Worm (Caenorhabditis elegans) whole organism, late embryonic: ENCODE results near the gene lmtr-2.

Source experiments
- K02D7.2 ChIP-seq: sonication (generic microtip); optimal IDR thresholded peaks from 2 replicates; lab custom pipeline; 2017; ENCODE audit warnings: mild to moderate bottlenecking, missing genetic modification characterization, missing compliant biosample characterization
- ceh-18 ChIP-seq: sonication (generic microtip); optimal IDR thresholded peaks from 2 replicates; lab custom pipeline; 2016; ENCODE audit warnings: missing genetic modification characterization, missing compliant biosample characterization
- ceh-22 ChIP-seq: sonication (generic microtip); optimal IDR thresholded peaks from 2 replicates; lab custom pipeline; 2017; ENCODE audit warnings: missing biosample characterization, missing genetic modification characterization
- ceh-45 ChIP-seq: fragments of 200-800 bp; sonication (Bioruptor generic); IDR thresholded peaks from 2 replicates; pipeline ENCODE4 v1.3.6; 2022; ENCODE audit warnings: missing genetic modification reagents, missing genetic modification characterization, missing compliant biosample characterization
- ceh-9 ChIP-seq: sonication (generic microtip); optimal IDR thresholded peaks from 2 replicates; lab custom pipeline; 2016; ENCODE audit warnings: mild to moderate bottlenecking, missing genetic modification characterization, inconsistent platforms, missing compliant biosample characterization
- che-1 ChIP-seq: sonication (generic microtip); optimal IDR thresholded peaks from 2 replicates; lab custom pipeline; 2016; ENCODE audit warnings: mild to moderate bottlenecking, missing genetic modification characterization, missing compliant biosample characterization
- dmd-4 ChIP-seq: sonication (generic microtip); optimal IDR thresholded peaks from 2 replicates; lab custom pipeline; 2016; ENCODE audit warnings: borderline replicate concordance, missing genetic modification characterization, missing compliant biosample characterization
- dve-1 ChIP-seq: sonication (generic microtip); optimal IDR thresholded peaks from 2 replicates; lab custom pipeline; 2017; ENCODE audit warnings: antibody characterized with exemption, mild to moderate bottlenecking, missing genetic modification characterization, missing compliant biosample characterization
- elt-2 ChIP-seq: sonication (generic microtip); optimal IDR thresholded peaks from 2 replicates; lab custom pipeline; 2016; ENCODE audit warnings: missing genetic modification reagents, missing genetic modification characterization, missing compliant biosample characterization
- eyg-1 ChIP-seq: sonication (generic microtip); optimal IDR thresholded peaks from 2 replicates; lab custom pipeline; 2016; ENCODE audit warnings: missing genotype, missing genetic modification characterization, missing compliant biosample characterization
- fkh-10 ChIP-seq: fragments of 150-350 bp; optimal IDR thresholded peaks from 2 replicates; lab custom pipeline; 2014; ENCODE audit warnings: missing biosample characterization, missing genetic modification reagents, missing genetic modification characterization
- fkh-6 ChIP-seq: sonication (generic microtip); optimal IDR thresholded peaks from 2 replicates; lab custom pipeline; 2016; ENCODE audit warnings: missing genetic modification characterization, missing compliant biosample characterization
- gmeb-2 ChIP-seq: sonication (generic microtip); optimal IDR thresholded peaks from 2 replicates; lab custom pipeline; 2016; ENCODE audit warnings: missing genetic modification characterization, inconsistent platforms, missing compliant biosample characterization
- hlh-15 ChIP-seq: sonication (generic microtip); optimal IDR thresholded peaks from 2 replicates; lab custom pipeline; 2016; ENCODE audit warnings: missing genetic modification characterization, missing compliant biosample characterization
- hlh-30 ChIP-seq: sonication (generic microtip); optimal IDR thresholded peaks from 2 replicates; lab custom pipeline; 2017; ENCODE audit warnings: antibody characterized with exemption, missing genetic modification characterization, missing compliant biosample characterization; ENCODE audit not compliant: insufficient read depth
- hlh-8 ChIP-seq: sonication (generic microtip); optimal IDR thresholded peaks from 2 replicates; lab custom pipeline; 2016; ENCODE audit warnings: missing genotype, missing genetic modification characterization, missing compliant biosample characterization
- lin-11 ChIP-seq: fragments of 200-800 bp; sonication (Bioruptor generic); optimal IDR thresholded peaks from 2 replicates; lab custom pipeline; 2018; ENCODE audit warnings: mild to moderate bottlenecking, missing genetic modification characterization, missing compliant biosample characterization
- madf-2 ChIP-seq: sonication (generic microtip); optimal IDR thresholded peaks from 2 replicates; lab custom pipeline; 2017; ENCODE audit warnings: missing genetic modification characterization, missing compliant biosample characterization
- nhr-232 ChIP-seq: sonication (generic microtip); optimal IDR thresholded peaks from 2 replicates; lab custom pipeline; 2016; ENCODE audit warnings: missing genetic modification characterization, missing compliant biosample characterization
- pha-2 ChIP-seq: sonication (generic microtip); optimal IDR thresholded peaks from 2 replicates; lab custom pipeline; 2017; ENCODE audit warnings: mild to moderate bottlenecking, missing genetic modification characterization, missing compliant biosample characterization
- pqm-1 ChIP-seq: sonication (generic microtip); optimal IDR thresholded peaks from 2 replicates; lab custom pipeline; 2016; ENCODE audit warnings: missing genetic modification characterization, missing compliant biosample characterization
- sox-2 ChIP-seq: fragments of 200-800 bp; sonication (Bioruptor generic); IDR thresholded peaks from 2 replicates; pipeline ENCODE4 v1.3.6; 2022; ENCODE audit warnings: missing genetic modification reagents, missing genetic modification characterization, missing compliant biosample characterization
- sox-4 ChIP-seq: sonication (generic microtip); optimal IDR thresholded peaks from 2 replicates; lab custom pipeline; 2017; ENCODE audit warnings: mild to moderate bottlenecking, missing genetic modification characterization, inconsistent platforms, missing compliant biosample characterization
- syd-9 ChIP-seq: sonication (generic microtip); optimal IDR thresholded peaks from 2 replicates; lab custom pipeline; 2016; ENCODE audit warnings: mild to moderate bottlenecking, missing genetic modification characterization, moderate library complexity, missing compliant biosample characterization
- unc-42 ChIP-seq: sonication (generic microtip); optimal IDR thresholded peaks from 2 replicates; lab custom pipeline; 2016; ENCODE audit warnings: missing genotype, missing genetic modification characterization, missing compliant biosample characterization
- ztf-16 ChIP-seq: sonication (generic microtip); optimal IDR thresholded peaks from 2 replicates; lab custom pipeline; 2017; ENCODE audit warnings: missing genetic modification characterization, missing compliant biosample characterization

Gene lmtr-2

DNA sequence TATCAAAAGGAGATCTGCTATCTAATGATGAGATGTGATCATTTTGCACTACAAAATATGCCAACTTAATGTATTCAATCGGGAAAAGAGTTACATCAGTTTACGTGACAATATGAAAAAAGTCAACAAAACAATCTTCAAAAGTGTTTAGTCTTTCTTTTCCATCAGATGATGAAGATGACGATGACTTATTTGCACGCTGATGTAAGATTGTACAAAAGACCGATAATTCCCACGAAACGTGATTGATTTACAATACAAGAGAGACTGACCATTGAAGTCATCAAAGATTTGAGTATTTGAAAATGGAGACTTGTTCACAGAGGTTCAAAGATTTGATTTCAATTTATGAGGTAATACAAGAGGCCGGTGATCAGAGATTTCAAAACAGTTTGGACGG lies 14.4 kb upstream of the lmtr-2 start:
- no peak for TF ChIP-seq pha-2 (tag; lab: Kevin White, UChicago)
- TF ChIP-seq pqm-1 (tag; lab: Kevin White, UChicago): no peak

DNA sequence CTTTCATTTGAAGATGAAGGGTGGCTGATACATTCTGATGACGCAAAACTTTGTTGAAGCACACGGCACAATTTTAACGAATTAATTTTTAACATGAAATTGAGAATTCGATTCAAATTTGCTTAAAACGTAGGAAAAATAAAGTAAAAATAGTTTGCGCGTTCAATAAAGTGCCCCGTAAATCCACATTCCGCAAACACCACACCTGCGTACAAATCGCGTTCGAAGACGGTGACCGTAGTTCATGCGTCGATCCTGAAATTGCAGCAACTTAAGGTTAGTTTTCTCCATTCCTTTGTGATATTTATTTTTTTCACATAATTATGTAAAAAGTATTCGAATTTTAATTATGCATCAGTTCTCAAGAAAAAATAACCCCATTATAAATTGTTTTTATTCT lies 13.8 kb upstream of the lmtr-2 start, which contains the start of gene F43H9.3:
F43H9.3 (minus strand) TSS at position 189 of the 400 bp plus-strand sequence.
- TF ChIP-seq ceh-9 (no peak), syd-9 (no peak), ceh-22 (no peak)

DNA sequence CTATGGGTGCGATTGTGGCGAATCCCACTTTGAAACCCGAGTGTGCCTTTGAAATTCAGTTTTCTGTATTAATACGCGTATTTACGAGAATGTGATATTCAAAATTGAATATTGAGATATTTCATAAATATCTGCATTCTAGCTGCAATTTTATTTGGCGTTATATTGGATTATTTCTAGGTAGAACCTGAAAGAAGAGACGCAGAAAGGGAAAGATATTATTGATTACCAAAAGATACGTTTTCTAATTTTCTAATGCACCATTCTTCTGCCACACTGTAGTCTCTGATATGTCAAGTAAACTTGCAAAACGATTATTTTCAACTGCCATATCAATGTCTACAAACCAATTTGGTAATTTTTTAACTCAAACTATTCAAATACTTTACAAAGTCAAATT lies 11.1 kb upstream of the lmtr-2 start, which contains the start of gene ech-3:
ech-3 (plus strand) TSS at position 178 of the 400 bp plus-strand sequence.
- no peak for TF ChIP-seq lin-11 (tag; lab: Kevin White, UChicago)
- TF ChIP-seq K02D7.2: no peak
- TF ChIP-seq eyg-1 (tag; lab: Kevin White, UChicago): no peak
- TF ChIP-seq ceh-18 (tag; lab: Kevin White, UChicago): no peak
- no peak for TF ChIP-seq ceh-45 (GFP tag; lab: Robert Waterston, UW)
- no peak for TF ChIP-seq madf-2 (tag; lab: Kevin White, UChicago)
- TF ChIP-seq sox-4 (tag; lab: Kevin White, UChicago): no peak
- TF ChIP-seq fkh-10: no peak
- no peak for TF ChIP-seq pha-2 (tag; lab: Kevin White, UChicago)
- TF ChIP-seq che-1 (tag; lab: Kevin White, UChicago): no peak
- TF ChIP-seq hlh-8 (tag; lab: Kevin White, UChicago): no peak
- no peak for TF ChIP-seq syd-9
- TF ChIP-seq fkh-6: no peak
- TF ChIP-seq, all 69 proteins: peak for 0

DNA sequence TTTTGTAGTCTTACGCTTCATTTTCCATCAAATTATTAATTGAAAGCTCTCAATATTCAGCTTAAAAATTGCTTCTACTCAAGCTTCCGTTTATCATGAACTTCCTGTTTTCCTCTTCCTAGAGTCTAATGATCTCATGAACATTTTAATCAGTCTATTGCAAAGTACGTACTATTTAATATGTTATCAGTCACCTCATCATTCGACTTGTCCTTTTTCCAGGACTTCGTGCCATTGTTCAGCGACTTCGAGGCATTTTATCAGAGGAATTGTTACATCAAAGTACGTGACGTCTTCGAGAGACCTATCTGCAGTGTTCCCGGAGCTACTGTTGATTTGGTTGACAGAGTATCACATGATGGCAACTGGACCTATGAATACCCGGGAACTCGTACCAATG lies 8.9 kb upstream of the lmtr-2 start:
- TF ChIP-seq gmeb-2 (tag; lab: Kevin White, UChicago) (no peak), hlh-30 (tag; lab: Kevin White, UChicago) (peak; percentile 18)

DNA sequence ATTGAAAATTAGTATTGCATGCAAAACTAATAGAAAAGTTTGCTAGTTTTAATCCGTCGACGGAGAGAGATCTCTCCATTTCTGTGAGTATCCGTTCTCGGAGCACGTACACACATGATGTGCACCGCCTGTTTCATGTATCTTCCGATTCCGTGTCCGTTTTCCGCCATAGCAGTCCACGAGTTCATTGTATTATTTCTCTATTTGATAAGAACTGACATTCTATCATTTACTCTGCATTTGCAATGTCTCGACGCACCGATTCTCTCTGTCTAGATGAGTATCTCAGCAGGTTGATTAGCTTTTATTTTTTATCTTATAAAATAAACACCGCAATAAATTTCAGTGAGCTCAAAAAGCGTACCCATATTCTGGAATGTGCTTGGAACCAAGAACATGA lies 8.0 kb upstream of the lmtr-2 start:
- TF ChIP-seq ztf-16 (tag; lab: Kevin White, UChicago) (no peak), hlh-15 (tag; lab: Kevin White, UChicago) (no peak), dmd-4 (tag; lab: Kevin White, UChicago) (no peak), fkh-6 (no peak)

DNA sequence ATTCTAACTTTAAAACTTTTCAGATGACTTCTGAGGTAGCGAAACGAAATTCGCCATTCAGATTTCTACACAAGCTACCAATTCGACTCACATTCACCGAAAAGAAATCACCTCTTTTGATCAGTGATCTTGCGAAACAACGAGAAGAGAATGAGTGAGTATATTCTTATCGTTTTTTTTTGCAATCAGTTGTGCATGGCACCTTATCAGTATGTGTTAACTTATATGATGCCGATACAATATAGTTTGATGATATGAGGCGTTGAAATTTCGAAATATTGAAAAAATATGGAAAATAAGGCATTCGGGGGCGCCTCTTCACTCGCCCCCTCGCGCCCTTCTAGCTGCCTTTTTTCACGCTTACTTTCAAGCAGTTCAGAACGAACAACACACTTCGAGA lies 7.0 kb upstream of the lmtr-2 start:
- TF ChIP-seq elt-2 (tag; lab: Kevin White, UChicago) (peak; percentile 97), sox-2 (GFP tag; lab: Robert Waterston, UW) (no peak)

DNA sequence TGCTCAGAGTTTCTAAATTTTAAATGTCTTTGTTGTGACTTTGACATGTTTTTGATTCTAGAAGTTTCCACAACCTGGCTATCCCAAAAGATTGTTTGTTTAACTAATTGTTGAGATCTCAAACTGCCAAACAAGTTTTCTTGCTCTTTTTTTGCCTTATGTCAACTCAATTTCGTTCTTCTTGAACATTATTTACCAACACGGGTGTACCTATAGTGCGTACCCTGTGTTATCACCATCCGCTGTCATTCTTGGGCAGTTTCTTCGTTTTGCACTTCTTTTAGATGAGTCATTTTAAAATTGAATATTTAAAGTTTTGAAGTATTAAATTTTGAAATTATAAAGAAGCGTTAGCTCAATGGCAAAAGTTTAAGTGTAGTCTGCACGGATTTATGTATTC lies 6.0 kb upstream of the lmtr-2 start, which contains the start of gene sptl-2:
sptl-2 (plus strand) TSS at position 280 of the 400 bp plus-strand sequence.
- TF ChIP-seq pha-2 (tag; lab: Kevin White, UChicago) (no peak), gmeb-2 (tag; lab: Kevin White, UChicago) (no peak), dve-1 (tag; lab: Kevin White, UChicago) (no peak), fkh-10 (no peak), unc-42 (tag; lab: Kevin White, UChicago) (no peak)

DNA sequence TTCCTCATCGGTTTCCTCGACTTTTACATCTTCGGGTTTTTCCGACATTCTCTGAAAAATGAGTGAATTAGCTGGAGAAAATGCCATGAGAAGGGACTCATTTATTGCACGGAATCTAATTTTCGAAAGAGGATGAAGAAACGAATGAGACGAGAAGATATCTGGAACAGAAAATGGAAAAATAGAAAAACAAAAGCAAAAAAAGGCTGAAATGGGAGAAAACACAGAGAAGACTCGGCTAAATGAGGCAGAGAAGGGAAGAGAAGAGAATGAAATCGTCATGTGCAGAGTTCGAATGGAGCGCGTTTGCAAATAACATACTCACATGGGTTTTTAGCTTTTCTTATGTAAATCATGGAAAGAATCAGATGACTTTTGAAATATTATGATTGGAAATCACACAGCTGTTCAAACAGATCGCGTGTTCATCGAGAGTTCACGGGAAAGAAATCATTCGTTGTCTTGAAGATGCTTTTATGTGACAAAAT lies 3.0 kb upstream of the lmtr-2 start, which contains the start of gene Y97E10AR.6:
Y97E10AR.6 (minus strand) TSS at position 51 of the 488 bp plus-strand sequence.
- TF ChIP-seq nhr-232 (tag; lab: Kevin White, UChicago) (no peak), hlh-30 (tag; lab: Kevin White, UChicago) (peak; percentile 90), unc-42 (tag; lab: Kevin White, UChicago) (peak; percentile 30)
